Worm (Caenorhabditis elegans) whole organism, L3 larva: ENCODE data around the gene vab-1.

ENCODE experiments used
- R02D3.7 ChIP-seq: fragments of 150-350 bp; optimal IDR thresholded peaks from 2 replicates; lab custom pipeline; 2014; ENCODE audit warnings: missing biosample characterization, missing genetic modification characterization
- aly-2 ChIP-seq: fragments of 150-350 bp; optimal IDR thresholded peaks from 2 replicates; lab custom pipeline; 2014; ENCODE audit warnings: missing biosample characterization, missing genetic modification characterization
- ama-1 ChIP-seq: fragments of 150-350 bp; optimal IDR thresholded peaks from 2 replicates; lab custom pipeline; 2018
- ceh-28 ChIP-seq: fragments of 150-350 bp; optimal IDR thresholded peaks from 2 replicates; lab custom pipeline; 2014; ENCODE audit warnings: missing biosample characterization, missing genetic modification reagents, missing genetic modification characterization
- ceh-82 ChIP-seq: fragments of 150-350 bp; optimal IDR thresholded peaks from 2 replicates; lab custom pipeline; 2014; ENCODE audit warnings: missing biosample characterization, missing genetic modification characterization
- ceh-9 ChIP-seq: sonication (generic microtip); optimal IDR thresholded peaks from 2 replicates; lab custom pipeline; 2018; ENCODE audit warnings: missing biosample characterization, missing genetic modification characterization
- daf-12 ChIP-seq: fragments of 150-350 bp; optimal IDR thresholded peaks from 2 replicates; lab custom pipeline; 2014; ENCODE audit warnings: missing biosample characterization, missing genetic modification reagents, missing genetic modification characterization
- egl-27 ChIP-seq: sonication (generic microtip); optimal IDR thresholded peaks from 4 replicates; lab custom pipeline; 2017; ENCODE audit warnings: missing biosample characterization, missing genetic modification reagents, missing genetic modification characterization
- egl-5 ChIP-seq: fragments of 150-350 bp; optimal IDR thresholded peaks from 2 replicates; lab custom pipeline; 2017; ENCODE audit warnings: missing biosample characterization, missing genetic modification reagents, missing genetic modification characterization, inconsistent platforms
- elt-1 ChIP-seq: fragments of 150-350 bp; optimal IDR thresholded peaks from 2 replicates; lab custom pipeline; 2014; ENCODE audit warnings: missing biosample characterization, missing genetic modification characterization
- elt-2 ChIP-seq: sonication (generic microtip); optimal IDR thresholded peaks from 2 replicates; lab custom pipeline; 2016; ENCODE audit warnings: missing genetic modification reagents, mild to moderate bottlenecking, missing genetic modification characterization, missing compliant biosample characterization
- elt-3 ChIP-seq, 3 experiments: fragments of 150-350 bp in 1 of 3; sonication (generic microtip) in 2 of 3; optimal IDR thresholded peaks; 2 replicates in 2 of 3; 4 replicates in 1 of 3; lab custom pipeline; 2014 to 2017; ENCODE audit warnings: missing biosample characterization in 3 of 3, missing genetic modification characterization in 3 of 3
- eor-1 ChIP-seq, 2 experiments: fragments of 150-350 bp; optimal IDR thresholded peaks; 2 replicates each; lab custom pipeline; 2014 to 2018; ENCODE audit warnings: missing biosample characterization in 2 of 2, missing genetic modification characterization in 2 of 2
- fkh-10 ChIP-seq: sonication (generic microtip); optimal IDR thresholded peaks from 2 replicates; lab custom pipeline; 2017; ENCODE audit warnings: missing biosample characterization, missing genetic modification reagents, missing genetic modification characterization
- fkh-2 ChIP-seq: fragments of 150-350 bp; optimal IDR thresholded peaks from 2 replicates; lab custom pipeline; 2014; ENCODE audit warnings: missing biosample characterization, missing genetic modification reagents, missing genetic modification characterization
- fos-1 ChIP-seq: fragments of 150-350 bp; optimal IDR thresholded peaks from 2 replicates; lab custom pipeline; 2014; ENCODE audit warnings: missing biosample characterization, missing genetic modification characterization
- hmg-11 ChIP-seq: sonication (generic microtip); optimal IDR thresholded peaks from 2 replicates; lab custom pipeline; 2016; ENCODE audit warnings: missing genetic modification characterization, missing compliant biosample characterization
- jun-1 ChIP-seq: fragments of 150-350 bp; optimal IDR thresholded peaks from 2 replicates; lab custom pipeline; 2014; ENCODE audit warnings: missing biosample characterization, missing genetic modification reagents, missing genetic modification characterization
- lin-15B ChIP-seq: fragments of 150-350 bp; optimal IDR thresholded peaks from 2 replicates; lab custom pipeline; 2014; ENCODE audit warnings: missing biosample characterization, missing genetic modification characterization
- lin-39 ChIP-seq: fragments of 150-350 bp; optimal IDR thresholded peaks from 2 replicates; lab custom pipeline; 2018; ENCODE audit warnings: missing biosample characterization, missing genetic modification reagents, missing genetic modification characterization
- nfya-1 ChIP-seq: sonication (generic microtip); optimal IDR thresholded peaks from 2 replicates; lab custom pipeline; 2017; ENCODE audit warnings: missing genetic modification characterization, mild to moderate bottlenecking, missing compliant biosample characterization, antibody characterized with exemption, moderate library complexity; ENCODE audit not compliant: insufficient read depth
- nhr-11 ChIP-seq: fragments of 150-350 bp; optimal IDR thresholded peaks from 2 replicates; lab custom pipeline; 2014; ENCODE audit warnings: missing biosample characterization, missing genetic modification characterization
- nhr-23 ChIP-seq: fragments of 150-350 bp; optimal IDR thresholded peaks from 2 replicates; lab custom pipeline; 2014; ENCODE audit warnings: missing biosample characterization, missing genetic modification reagents, missing genetic modification characterization
- nhr-25 ChIP-seq: sonication (generic microtip); optimal IDR thresholded peaks from 2 replicates; lab custom pipeline; 2017; ENCODE audit warnings: missing biosample characterization, missing genetic modification characterization
- nhr-43 ChIP-seq: sonication (generic microtip); optimal IDR thresholded peaks from 2 replicates; lab custom pipeline; 2016; ENCODE audit warnings: mild to moderate bottlenecking, missing genetic modification characterization, missing compliant biosample characterization; ENCODE audit not compliant: poor library complexity, severe bottlenecking
- nhr-67 ChIP-seq: fragments of 150-350 bp; optimal IDR thresholded peaks from 2 replicates; lab custom pipeline; 2014; ENCODE audit warnings: missing biosample characterization, missing genetic modification characterization
- nhr-77 ChIP-seq: fragments of 150-350 bp; optimal IDR thresholded peaks from 2 replicates; lab custom pipeline; 2014; ENCODE audit warnings: missing biosample characterization, missing genetic modification characterization
- pha-4 ChIP-seq: fragments of 150-350 bp; optimal IDR thresholded peaks from 2 replicates; lab custom pipeline; 2014; ENCODE audit warnings: missing biosample characterization, missing genetic modification reagents, missing genetic modification characterization
- pqm-1 ChIP-seq: fragments of 150-350 bp; optimal IDR thresholded peaks from 2 replicates; lab custom pipeline; 2017; ENCODE audit warnings: missing biosample characterization, missing genetic modification characterization, inconsistent platforms
- sea-2 ChIP-seq: fragments of 150-350 bp; sonication (generic microtip); optimal IDR thresholded peaks from 4 replicates; lab custom pipeline; 2014; ENCODE audit warnings: missing biosample characterization, missing genetic modification reagents, missing genetic modification characterization
- skn-1 ChIP-seq: fragments of 150-350 bp; optimal IDR thresholded peaks from 2 replicates; lab custom pipeline; 2014; ENCODE audit warnings: missing biosample characterization, missing genetic modification characterization
- tbx-2 ChIP-seq: sonication (generic microtip); optimal IDR thresholded peaks from 2 replicates; lab custom pipeline; 2016; ENCODE audit warnings: mild to moderate bottlenecking, missing genetic modification characterization, missing compliant biosample characterization
- unc-39 ChIP-seq: sonication (generic microtip); optimal IDR thresholded peaks from 4 replicates; lab custom pipeline; 2017; ENCODE audit warnings: missing biosample characterization, missing genetic modification characterization
- unc-62 ChIP-seq: fragments of 150-350 bp; sonication (generic microtip); optimal IDR thresholded peaks from 4 replicates; lab custom pipeline; 2014; ENCODE audit warnings: missing biosample characterization, missing genetic modification reagents, missing genetic modification characterization
- zag-1 ChIP-seq: fragments of 150-350 bp; optimal IDR thresholded peaks from 2 replicates; lab custom pipeline; 2014; ENCODE audit warnings: missing biosample characterization, missing genetic modification characterization

vab-1 gene

DNA sequence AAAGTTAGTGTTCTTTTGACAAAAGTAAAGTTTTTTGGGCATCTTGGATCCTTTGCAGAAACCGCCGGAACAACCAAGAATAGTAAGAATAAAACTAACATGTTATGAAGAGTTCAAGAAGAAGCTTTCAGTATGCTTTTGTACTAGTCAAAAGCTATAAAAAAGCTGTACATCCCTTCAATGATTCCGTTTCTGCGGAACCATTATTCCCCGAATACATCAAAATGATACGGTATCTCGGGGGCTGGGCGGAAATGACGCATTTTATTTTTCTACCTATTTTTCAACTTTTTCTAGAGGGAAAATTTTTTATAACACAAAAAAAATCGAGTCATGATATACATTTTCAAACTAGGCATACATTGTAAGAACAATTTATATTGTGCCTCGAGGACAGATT, 47.9 kb downstream of the vab-1 start, which contains the start of gene clec-138:
Gene clec-138 (minus strand): TSS at position 101 of the 400 bp plus-strand sequence.
- TF ChIP-seq jun-1 (tag; lab: Kevin White, UChicago) (no peak), elt-3 (tag; optimal IDR thresholded peaks at IDR 0.05; lab: Kevin White, UChicago) (no peak), lin-39 (tag; lab: Kevin White, UChicago) (no peak), fkh-10 (GFP tag; lab: Kevin White, UChicago) (no peak), ama-1 (lab: Kevin White, UChicago) (no peak), unc-39 (tag; lab: Kevin White, UChicago) (no peak), hmg-11 (tag; lab: Kevin White, UChicago) (no peak), aly-2 (tag; lab: Kevin White, UChicago) (no peak), eor-1 (tag; optimal IDR thresholded peaks at IDR 0.05; lab: Kevin White, UChicago) (no peak), ceh-9 (tag; lab: Kevin White, UChicago) (no peak), unc-62 (no peak), skn-1 (tag; lab: Kevin White, UChicago) (no peak), nhr-67 (tag; lab: Kevin White, UChicago) (no peak), nhr-43 (no peak), R02D3.7 (tag; lab: Kevin White, UChicago) (no peak), nfya-1 (tag; lab: Kevin White, UChicago) (no peak), elt-2 (tag; lab: Kevin White, UChicago) (no peak), sea-2 (GFP tag; lab: Kevin White, UChicago) (no peak), pha-4 (tag; lab: Kevin White, UChicago) (no peak)

DNA sequence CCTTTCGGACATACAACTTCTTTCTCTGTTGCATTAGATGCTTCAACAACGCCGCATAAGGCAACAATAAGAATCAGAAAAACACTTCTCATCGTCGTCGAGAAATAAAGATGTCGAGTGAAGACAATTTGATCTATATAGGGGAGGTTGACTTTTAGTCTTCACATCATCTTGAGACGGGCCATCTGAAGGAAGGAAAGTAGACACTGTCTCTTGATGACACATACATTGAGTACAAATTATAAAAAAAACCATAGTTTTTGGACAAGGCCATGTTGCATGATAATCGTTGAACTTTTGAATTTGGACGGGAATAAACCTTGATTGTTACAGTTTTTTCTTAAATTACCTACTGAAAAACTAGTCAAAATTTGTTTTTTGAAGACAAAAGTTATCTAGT, 49.9 kb downstream of the vab-1 start, which contains the start of gene clec-139:
Gene clec-139 (minus strand): TSS at position 101 of the 400 bp plus-strand sequence.
- TF ChIP-seq nhr-77 (tag; lab: Kevin White, UChicago) (no peak), unc-62 (no peak), daf-12 (tag; lab: Kevin White, UChicago) (no peak), nhr-25 (no peak), pqm-1 (tag; lab: Kevin White, UChicago) (no peak), tbx-2 (tag; lab: Kevin White, UChicago) (no peak), elt-2 (tag; lab: Kevin White, UChicago) (no peak), elt-1 (tag; lab: Kevin White, UChicago) (no peak), zag-1 (no peak), nfya-1 (tag; lab: Kevin White, UChicago) (no peak), pha-4 (tag; lab: Kevin White, UChicago) (no peak)

DNA sequence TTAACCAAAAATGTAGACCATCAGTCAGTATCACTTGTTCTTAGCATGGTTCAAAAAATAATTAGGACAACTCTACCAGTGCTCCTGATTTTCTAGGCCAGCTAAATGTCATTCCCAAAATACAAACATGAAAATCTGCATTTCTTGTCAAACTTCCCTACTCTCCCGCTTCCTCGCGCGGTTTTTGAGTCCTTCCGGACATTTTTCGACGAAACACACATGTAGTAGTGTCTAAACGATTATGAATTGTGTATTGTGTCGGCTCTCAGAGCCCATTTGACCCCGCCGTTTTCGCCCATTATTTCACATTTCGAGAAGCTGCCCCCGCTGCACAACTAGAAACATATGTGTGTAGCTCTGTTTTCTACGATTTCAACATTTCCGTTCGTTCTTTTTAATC, 54.8 kb downstream of the vab-1 start, which contains the start of gene F35D11.1:
Gene F35D11.1 (plus strand): TSS at position 301 of the 400 bp plus-strand sequence.
- TF ChIP-seq egl-27 (tag; lab: Kevin White, UChicago) (no peak), fkh-2 (no peak), egl-5 (no peak), aly-2 (tag; lab: Kevin White, UChicago) (no peak), pqm-1 (tag; lab: Kevin White, UChicago) (no peak)

DNA sequence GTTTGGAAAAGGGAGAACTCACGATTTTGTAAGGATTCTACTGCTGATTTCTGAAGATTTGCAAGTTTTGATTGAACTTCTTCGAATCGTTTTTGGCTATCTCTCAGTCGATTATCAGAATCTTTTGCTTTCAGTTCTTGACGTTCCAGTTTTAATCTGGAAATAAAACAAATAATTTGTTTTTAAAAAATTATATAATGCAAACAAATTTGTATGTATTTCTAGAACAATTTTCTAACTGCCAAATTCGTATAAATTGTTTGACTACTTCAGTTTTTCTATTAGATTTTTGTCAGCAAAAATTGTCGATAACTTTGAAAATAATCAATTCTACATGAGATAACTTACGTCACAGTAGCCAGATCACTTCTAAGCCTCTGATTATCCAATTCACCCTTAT, 59.7 kb downstream of the vab-1 start:
- TF ChIP-seq ceh-82 (tag; lab: Kevin White, UChicago) (no peak), lin-15B (tag; lab: Kevin White, UChicago) (no peak), nfya-1 (tag; lab: Kevin White, UChicago) (no peak), pqm-1 (tag; lab: Kevin White, UChicago) (no peak), nhr-11 (tag; lab: Kevin White, UChicago) (no peak), elt-2 (tag; lab: Kevin White, UChicago) (no peak), ceh-28 (tag; lab: Kevin White, UChicago) (no peak), egl-5 (no peak), nhr-23 (tag; lab: Kevin White, UChicago) (no peak), hmg-11 (tag; lab: Kevin White, UChicago) (no peak), fos-1 (tag; lab: Kevin White, UChicago) (no peak), elt-1 (tag; lab: Kevin White, UChicago) (no peak), unc-39 (tag; lab: Kevin White, UChicago) (no peak), ama-1 (lab: Kevin White, UChicago) (no peak), tbx-2 (tag; lab: Kevin White, UChicago) (no peak), lin-39 (tag; lab: Kevin White, UChicago) (no peak), nhr-43 (no peak), fkh-2 (no peak), nhr-77 (tag; lab: Kevin White, UChicago) (no peak)
